Fruit fly (Drosophila melanogaster): ENCODE measurements around the gene ND-ASHI.
A peak's percentile ranks its signal among the peaks of the same experiment; 100 is the strongest.

ND-ASHI gene

DNA sequence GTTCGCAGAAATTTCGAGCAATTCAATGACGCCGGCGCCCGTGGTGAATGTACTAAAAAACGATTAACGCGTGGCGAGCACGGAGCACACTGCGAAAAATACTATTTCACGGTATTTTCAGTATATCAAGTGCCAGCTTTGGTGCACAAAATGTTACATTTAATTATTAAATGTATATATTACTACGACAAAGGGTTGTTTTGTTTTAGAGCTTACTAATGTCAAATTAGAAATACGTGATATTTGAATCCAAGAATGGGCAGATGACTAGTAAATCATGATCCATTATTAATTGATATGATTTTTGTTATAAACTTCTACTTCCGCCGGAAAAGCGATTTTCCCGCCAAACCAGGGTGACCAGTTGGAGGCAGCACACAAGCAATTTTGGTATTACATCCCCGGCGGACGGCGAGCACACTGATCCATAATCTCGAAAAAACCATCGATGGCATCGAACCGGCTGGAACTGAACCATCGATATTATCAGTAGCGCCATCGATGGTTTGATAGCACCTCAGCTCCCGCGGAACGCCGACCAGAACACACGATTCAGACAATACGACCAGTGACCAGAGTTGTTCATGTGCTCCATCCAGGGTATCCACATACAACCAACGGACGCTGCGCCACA, 24.6 kb downstream of the ND-ASHI start, which contains the start of the genes CG3226 and Cdc7:
CG3226 (minus strand) TSS at position 51 of the 634 bp plus-strand sequence.
Cdc7 (plus strand) TSS at position 344 of the 634 bp plus-strand sequence.
- TF ChIP-seq noc (tag; optimal IDR thresholded peaks at IDR 0.05), result peak; percentile 66

DNA sequence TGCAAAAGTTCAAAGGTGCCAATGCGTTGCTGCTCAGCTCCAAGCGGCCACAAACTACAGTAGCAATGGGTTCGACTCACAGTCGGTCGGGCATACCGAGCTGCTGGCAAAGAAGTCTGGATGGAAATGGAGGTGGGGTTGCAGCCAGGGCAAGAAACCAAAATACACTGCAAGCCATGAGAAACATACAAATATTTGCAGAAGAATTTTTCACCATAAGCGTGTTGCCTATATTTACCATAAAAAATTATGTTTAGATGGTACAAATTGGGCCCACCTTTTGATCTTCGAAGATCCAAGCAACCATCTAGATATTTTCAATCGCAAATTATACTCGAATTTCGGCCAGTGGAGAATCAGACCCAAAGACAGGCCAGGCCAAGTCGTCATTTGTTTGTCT, 32.1 kb downstream of the ND-ASHI start:
- TF ChIP-seq noc (tag; optimal IDR thresholded peaks at IDR 0.05), result no peak

DNA sequence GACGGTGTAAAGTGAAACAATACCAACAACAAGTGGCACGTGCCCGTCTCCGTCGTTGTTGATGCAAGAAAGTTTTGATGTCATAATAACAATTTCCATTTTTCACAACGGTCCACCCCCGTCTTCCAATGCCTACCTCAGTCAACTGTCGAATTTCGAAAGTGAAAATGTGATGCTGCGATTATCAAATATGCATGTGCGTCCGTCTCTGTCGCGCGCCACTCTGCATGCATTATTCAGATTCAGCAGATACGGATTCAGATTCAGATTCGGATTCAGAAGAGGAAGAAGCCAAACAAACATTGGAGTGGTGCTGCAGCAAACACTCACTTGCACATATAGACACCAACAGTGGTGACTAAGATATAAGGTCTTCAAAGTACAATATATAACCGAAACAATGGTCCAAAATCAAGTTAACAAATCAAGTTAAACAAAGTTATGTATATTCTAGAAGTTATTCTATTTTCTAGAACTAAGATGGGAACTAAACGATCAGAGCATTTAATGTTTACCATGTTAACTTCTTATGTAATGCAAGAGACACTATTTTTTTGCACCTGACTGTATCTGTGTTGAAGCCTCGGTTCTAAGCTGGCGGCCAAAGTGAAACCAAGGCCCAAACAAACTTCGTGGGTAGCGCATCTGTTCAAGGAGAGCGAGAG, 36.2 kb downstream of the ND-ASHI start:
- no peak for TF ChIP-seq noc (tag; optimal IDR thresholded peaks at IDR 0.05)

DNA sequence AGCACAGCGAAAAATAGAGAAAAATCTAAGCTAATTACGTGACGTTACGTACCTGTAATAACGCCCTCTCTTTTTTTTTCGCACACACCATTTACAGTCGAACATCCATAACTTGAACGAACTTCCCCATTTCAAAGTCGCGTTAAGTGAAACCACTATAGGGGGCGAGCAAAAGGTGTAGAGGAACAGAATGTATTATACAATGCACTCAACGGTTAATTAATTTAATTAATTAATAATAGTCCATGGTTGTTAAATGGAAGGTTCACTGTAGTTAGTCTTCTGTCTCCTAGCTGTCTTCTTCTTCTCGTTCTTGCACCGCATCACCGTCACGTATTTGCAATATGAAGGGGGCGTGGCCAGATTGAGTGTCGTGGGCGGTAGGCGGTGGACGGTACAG, 37.3 kb downstream of the ND-ASHI start:
- no peak for TF ChIP-seq noc (tag; optimal IDR thresholded peaks at IDR 0.05)

DNA sequence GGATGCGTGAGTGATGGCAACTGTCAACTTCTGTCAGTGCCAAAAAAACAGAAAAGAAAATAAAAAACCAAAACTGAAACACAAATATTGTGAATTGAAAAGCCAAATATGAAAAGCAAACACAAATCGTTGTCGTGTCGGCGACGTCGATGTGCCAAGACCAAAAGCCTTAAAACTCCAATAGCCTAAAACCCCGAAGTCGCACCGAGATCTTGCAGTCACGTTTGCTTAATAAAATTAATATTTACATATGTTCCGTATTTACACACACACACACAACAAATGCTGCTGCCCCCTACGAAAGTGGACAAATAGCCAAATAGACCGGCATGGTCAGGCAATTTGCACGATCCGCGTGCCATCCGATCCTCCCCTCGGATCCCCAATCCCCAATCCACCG, 40.8 kb downstream of the ND-ASHI start:
- no peak for TF ChIP-seq noc (tag; optimal IDR thresholded peaks at IDR 0.05)

DNA sequence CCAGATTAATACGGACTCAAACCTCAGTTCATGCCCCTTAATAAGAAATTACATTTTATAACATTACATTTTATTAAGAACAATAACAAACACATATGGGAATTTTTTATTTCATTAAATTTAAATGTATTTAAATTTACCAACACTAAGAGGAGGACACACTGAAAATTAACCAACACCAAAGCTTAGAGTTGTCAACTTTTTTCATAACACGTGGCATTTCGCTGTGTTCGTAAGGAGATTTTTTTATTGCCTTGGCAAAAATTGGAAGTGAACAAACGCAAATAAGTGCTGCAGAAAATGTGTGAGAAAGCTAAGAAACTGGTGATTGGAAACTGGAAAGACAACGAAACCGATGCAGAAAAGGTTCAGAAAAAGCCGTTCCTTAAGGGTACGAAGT, 45.3 kb downstream of the ND-ASHI start, which contains the start of gene CG14443:
CG14443 (plus strand) TSS at position 301 of the 400 bp plus-strand sequence.
- TF ChIP-seq noc (tag; optimal IDR thresholded peaks at IDR 0.05), result no peak

DNA sequence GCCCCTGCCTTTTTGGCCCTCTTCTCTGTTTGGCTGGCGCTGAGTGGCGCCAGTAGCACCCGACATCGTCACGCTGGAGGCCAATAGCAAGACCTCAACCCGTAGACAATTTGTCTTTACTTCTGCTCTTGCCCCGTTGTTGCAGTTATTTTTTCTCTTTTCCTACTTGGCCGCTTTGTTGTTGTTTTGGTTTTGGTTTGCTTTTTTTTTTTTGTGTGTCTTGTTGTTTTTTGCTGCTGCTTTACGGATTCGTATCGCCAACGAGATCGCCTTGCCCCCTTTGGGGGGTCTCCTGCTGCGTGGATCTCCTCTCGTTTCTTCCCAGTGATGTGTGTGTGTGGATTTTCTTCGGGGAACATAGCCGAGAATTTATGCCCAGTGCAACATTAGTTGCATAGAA, 47.0 kb downstream of the ND-ASHI start:
- TF ChIP-seq noc (tag; optimal IDR thresholded peaks at IDR 0.05), result no peak

Data from whole organism, larva.